Fruit fly (Drosophila melanogaster) whole organism, embryonic: Measurements from ENCODE around the gene Ogdh.

Experiments
- Adf1 ChIP-seq: fragments of 200-800 bp; sonication (Bioruptor generic); IDR thresholded peaks from 2 replicates; pipeline ENCODE4 v1.3.6; 2022; ENCODE audit warnings: missing biosample characterization, missing genetic modification characterization
- Aef1 ChIP-seq: fragments of 200-800 bp; sonication (Bioruptor generic); IDR thresholded peaks from 3 replicates; pipeline ENCODE4 v1.3.6; 2022; ENCODE audit warnings: missing biosample characterization, missing genetic modification characterization
- BEAF-32 ChIP-seq: fragments of 200-800 bp; sonication (Bioruptor generic); optimal IDR thresholded peaks from 3 replicates; lab custom pipeline; 2017; ENCODE audit warnings: missing biosample characterization, missing genetic modification characterization, mild to moderate bottlenecking, moderate library complexity, missing genetic modification reagents
- Blimp-1 ChIP-seq: fragments of 200-800 bp; sonication (Bioruptor generic); optimal IDR thresholded peaks from 3 replicates; lab custom pipeline; 2018; ENCODE audit warnings: missing biosample characterization, missing genetic modification characterization, mild to moderate bottlenecking, moderate library complexity, missing genetic modification reagents
- CG1024 ChIP-seq: fragments of 200-800 bp; sonication (Bioruptor generic); IDR thresholded peaks from 2 replicates; pipeline ENCODE4 v1.3.6; 2022; ENCODE audit warnings: missing biosample characterization, missing genetic modification characterization
- CG11085 ChIP-seq: fragments of 200-800 bp; sonication (Bioruptor generic); IDR thresholded peaks from 2 replicates; pipeline ENCODE4 v1.3.6; 2022; ENCODE audit warnings: missing biosample characterization, missing genetic modification characterization
- CG12104 ChIP-seq: fragments of 200-800 bp; sonication (Bioruptor generic); optimal IDR thresholded peaks from 3 replicates; lab custom pipeline; 2016; ENCODE audit warnings: missing biosample characterization, missing genetic modification characterization
- CG12155 ChIP-seq: fragments of 200-800 bp; sonication (Bioruptor generic); optimal IDR thresholded peaks from 3 replicates; lab custom pipeline; 2016; ENCODE audit warnings: missing biosample characterization, missing genetic modification characterization
- CG13123 ChIP-seq: fragments of 200-800 bp; sonication (Bioruptor generic); optimal IDR thresholded peaks from 2 replicates; lab custom pipeline; 2016; ENCODE audit warnings: missing biosample characterization, missing genetic modification characterization
- CG17568 ChIP-seq: fragments of 200-800 bp; sonication (Bioruptor generic); optimal IDR thresholded peaks from 2 replicates; lab custom pipeline; 2018; ENCODE audit warnings: missing biosample characterization, mild to moderate bottlenecking, missing genetic modification characterization, moderate library complexity
- CG1832 ChIP-seq: fragments of 200-800 bp; sonication (Bioruptor generic); optimal IDR thresholded peaks from 2 replicates; lab custom pipeline; 2017; ENCODE audit warnings: missing biosample characterization, mild to moderate bottlenecking, missing genetic modification characterization, inconsistent platforms
- CG2875 ChIP-seq: fragments of 200-800 bp; sonication (Bioruptor generic); optimal IDR thresholded peaks from 2 replicates; lab custom pipeline; 2017; ENCODE audit warnings: missing biosample characterization, mild to moderate bottlenecking, missing genetic modification characterization, missing genetic modification reagents
- CG30431 ChIP-seq: fragments of 200-800 bp; sonication (Bioruptor generic); optimal IDR thresholded peaks from 2 replicates; lab custom pipeline; 2017; ENCODE audit warnings: missing biosample characterization, missing genetic modification characterization
- CG3065 ChIP-seq: fragments of 200-800 bp; sonication (Bioruptor generic); optimal IDR thresholded peaks from 2 replicates; lab custom pipeline; 2016; ENCODE audit warnings: missing biosample characterization, missing genetic modification characterization
- CG31224 ChIP-seq: fragments of 200-800 bp; sonication (Bioruptor generic); IDR thresholded peaks from 2 replicates; pipeline ENCODE4 v1.3.6; 2022; ENCODE audit warnings: missing biosample characterization, missing genetic modification characterization
- CG31365 ChIP-seq: fragments of 200-800 bp; sonication (Bioruptor generic); optimal IDR thresholded peaks from 2 replicates; lab custom pipeline; 2018; ENCODE audit warnings: missing biosample characterization, mild to moderate bottlenecking, missing genetic modification characterization
- CG4360 ChIP-seq: fragments of 200-800 bp; sonication (Bioruptor generic); IDR thresholded peaks from 2 replicates; pipeline ENCODE4 v1.3.6; 2022; ENCODE audit warnings: missing biosample characterization, missing genetic modification characterization
- CG6654 ChIP-seq: fragments of 200-800 bp; sonication (Bioruptor generic); optimal IDR thresholded peaks from 2 replicates; lab custom pipeline; 2017; ENCODE audit warnings: missing biosample characterization, mild to moderate bottlenecking, missing genetic modification characterization
- CG7271 ChIP-seq: fragments of 200-800 bp; sonication (Bioruptor generic); optimal IDR thresholded peaks from 2 replicates; lab custom pipeline; 2018; ENCODE audit warnings: missing biosample characterization, mild to moderate bottlenecking, missing genetic modification characterization, moderate library complexity
- CG7839 ChIP-seq: fragments of 200-800 bp; sonication (Bioruptor generic); optimal IDR thresholded peaks from 3 replicates; lab custom pipeline; 2018; ENCODE audit warnings: missing biosample characterization, mild to moderate bottlenecking, missing genetic modification characterization, moderate library complexity
- CG8478 ChIP-seq: fragments of >200 bp; optimal IDR thresholded peaks from 2 replicates; lab custom pipeline; 2018
- CG9876 ChIP-seq: fragments of 200-800 bp; sonication (Bioruptor generic); optimal IDR thresholded peaks from 2 replicates; lab custom pipeline; 2016; ENCODE audit warnings: missing biosample characterization, missing genetic modification characterization
- CG9932 ChIP-seq: fragments of 200-800 bp; sonication (Bioruptor generic); IDR thresholded peaks from 2 replicates; pipeline ENCODE4 v1.3.6; 2022; ENCODE audit warnings: missing biosample characterization, missing genetic modification characterization
- Fer2 ChIP-seq: fragments of 200-800 bp; sonication (Bioruptor generic); optimal IDR thresholded peaks from 2 replicates; lab custom pipeline; 2018; ENCODE audit warnings: missing biosample characterization, mild to moderate bottlenecking, missing genetic modification characterization, moderate library complexity
- Lpt ChIP-seq: fragments of >200 bp; optimal IDR thresholded peaks from 2 replicates; lab custom pipeline; 2018; ENCODE audit warnings: missing biosample characterization, missing genetic modification characterization
- Max ChIP-seq: fragments of 200-800 bp; sonication (Bioruptor generic); optimal IDR thresholded peaks from 2 replicates; lab custom pipeline; 2016; ENCODE audit warnings: missing biosample characterization, mild to moderate bottlenecking, missing genetic modification characterization
- Scr ChIP-seq: fragments of 200-800 bp; sonication (Bioruptor generic); IDR thresholded peaks from 2 replicates; pipeline ENCODE4 v1.3.6; 2022; ENCODE audit warnings: missing biosample characterization, missing genetic modification characterization; ENCODE audit not compliant: partially characterized antibody
- Sry-δ ChIP-seq: fragments of 200-800 bp; sonication (Bioruptor generic); optimal IDR thresholded peaks from 2 replicates; lab custom pipeline; 2016; ENCODE audit warnings: missing biosample characterization, missing genetic modification characterization
- Ssrp ChIP-seq: fragments of 200-800 bp; sonication (Bioruptor generic); optimal IDR thresholded peaks from 2 replicates; lab custom pipeline; 2018; ENCODE audit warnings: missing biosample characterization, mild to moderate bottlenecking, missing genetic modification characterization, moderate library complexity
- amos ChIP-seq: fragments of 200-800 bp; sonication (Bioruptor generic); IDR thresholded peaks from 2 replicates; pipeline ENCODE4 v1.3.6; 2022; ENCODE audit warnings: missing biosample characterization, missing genetic modification characterization; ENCODE audit not compliant: partially characterized antibody
- ci ChIP-seq: fragments of 200-800 bp; sonication (Bioruptor generic); IDR thresholded peaks from 3 replicates; pipeline ENCODE4 v1.3.6; 2022; ENCODE audit warnings: missing biosample characterization, missing genetic modification characterization
- crc ChIP-seq: fragments of 200-800 bp; sonication (Bioruptor generic); optimal IDR thresholded peaks from 2 replicates; lab custom pipeline; 2016; ENCODE audit warnings: missing biosample characterization, missing genetic modification characterization
- cwo ChIP-seq: fragments of 200-800 bp; sonication (Bioruptor generic); optimal IDR thresholded peaks from 3 replicates; lab custom pipeline; 2017; ENCODE audit warnings: missing biosample characterization, missing genetic modification characterization, mild to moderate bottlenecking, moderate library complexity, missing genetic modification reagents
- dm ChIP-seq: fragments of 200-800 bp; sonication (Bioruptor generic); optimal IDR thresholded peaks from 3 replicates; lab custom pipeline; 2016; ENCODE audit warnings: missing biosample characterization, missing genetic modification characterization
- grn ChIP-seq: fragments of 200-800 bp; sonication (Bioruptor generic); optimal IDR thresholded peaks from 3 replicates; lab custom pipeline; 2017; ENCODE audit warnings: missing biosample characterization, missing genetic modification characterization
- jing ChIP-seq: fragments of 200-800 bp; sonication (Bioruptor generic); optimal IDR thresholded peaks from 2 replicates; lab custom pipeline; 2018; ENCODE audit warnings: missing biosample characterization, mild to moderate bottlenecking, missing genetic modification characterization
- kah ChIP-seq: fragments of 200-800 bp; sonication (Bioruptor generic); optimal IDR thresholded peaks from 2 replicates; lab custom pipeline; 2018; ENCODE audit warnings: missing biosample characterization, mild to moderate bottlenecking, missing genetic modification characterization
- odd ChIP-seq: fragments of 200-800 bp; sonication (Bioruptor generic); optimal IDR thresholded peaks from 2 replicates; lab custom pipeline; 2017; ENCODE audit warnings: missing biosample characterization, mild to moderate bottlenecking, missing genetic modification characterization
- org-1 ChIP-seq: fragments of 200-800 bp; sonication (Bioruptor generic); optimal IDR thresholded peaks from 2 replicates; lab custom pipeline; 2017; ENCODE audit warnings: missing biosample characterization, missing genetic modification characterization
- pho ChIP-seq: fragments of 200-800 bp; sonication (Bioruptor generic); optimal IDR thresholded peaks from 2 replicates; lab custom pipeline; 2016; ENCODE audit warnings: missing biosample characterization, missing genetic modification characterization
- row ChIP-seq: fragments of 200-800 bp; sonication (Bioruptor generic); IDR thresholded peaks from 3 replicates; pipeline ENCODE4 v1.3.6; 2022; ENCODE audit warnings: missing biosample characterization, missing genetic modification characterization
- sisA ChIP-seq: fragments of 200-800 bp; sonication (Bioruptor generic); IDR thresholded peaks from 2 replicates; pipeline ENCODE4 v1.3.6; 2022; ENCODE audit warnings: missing biosample characterization, missing genetic modification characterization
- sqz ChIP-seq: fragments of 200-800 bp; sonication (Bioruptor generic); optimal IDR thresholded peaks from 3 replicates; lab custom pipeline; 2018; ENCODE audit warnings: missing biosample characterization, mild to moderate bottlenecking, missing genetic modification characterization
- stwl ChIP-seq: fragments of 200-800 bp; sonication (Bioruptor generic); optimal IDR thresholded peaks from 3 replicates; lab custom pipeline; 2018; ENCODE audit warnings: missing biosample characterization, mild to moderate bottlenecking, missing genetic modification characterization, moderate library complexity
- wdn ChIP-seq: fragments of 200-800 bp; sonication (Bioruptor generic); IDR thresholded peaks from 2 replicates; pipeline ENCODE4 v1.3.6; 2022; ENCODE audit warnings: missing biosample characterization, missing genetic modification characterization
- wek ChIP-seq: fragments of 200-800 bp; sonication (Bioruptor generic); optimal IDR thresholded peaks from 3 replicates; lab custom pipeline; 2018; ENCODE audit warnings: missing biosample characterization, mild to moderate bottlenecking, missing genetic modification characterization, moderate library complexity
- zfh1 ChIP-seq: fragments of 200-800 bp; sonication (Bioruptor generic); IDR thresholded peaks from 3 replicates; pipeline ENCODE4 v1.3.6; 2022; ENCODE audit warnings: missing biosample characterization, missing genetic modification characterization

Gene Ogdh

DNA sequence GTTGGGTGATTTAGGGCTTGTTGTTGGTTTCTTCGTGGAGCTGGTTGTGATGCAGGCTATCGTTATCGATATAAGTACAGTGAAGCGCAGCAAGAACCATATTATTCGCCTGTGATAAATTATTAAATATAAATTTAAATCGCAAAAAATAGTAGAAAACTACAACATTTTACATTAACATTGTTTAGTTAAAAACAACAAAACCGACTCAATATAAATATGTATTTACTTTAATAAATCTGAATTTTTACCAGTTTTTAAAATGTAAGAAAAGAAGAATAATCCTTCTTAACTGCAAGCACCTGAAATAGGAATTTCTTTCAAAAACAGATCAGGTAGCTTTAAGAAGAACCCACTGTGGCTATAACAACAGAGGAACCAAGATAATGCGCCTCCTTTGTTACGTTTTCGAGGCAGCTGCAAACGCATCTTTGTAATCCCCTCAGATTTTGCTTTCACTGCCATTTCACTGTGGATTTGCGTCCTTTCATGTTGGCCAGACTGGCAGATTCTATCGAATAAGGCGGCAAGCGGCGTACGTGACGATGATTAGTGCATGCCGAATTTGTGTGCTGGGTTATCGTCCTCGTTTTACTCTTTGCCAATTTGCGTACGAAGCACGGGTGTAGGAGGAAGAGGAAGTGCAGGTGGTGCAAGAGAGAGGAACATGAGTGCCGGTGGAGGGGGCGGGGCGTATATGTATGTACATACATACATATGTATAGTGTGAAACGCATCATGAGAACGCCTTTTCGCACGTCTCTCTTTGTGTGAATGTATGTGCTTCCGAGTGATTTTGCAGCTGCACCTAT, 56.1 kb downstream of the Ogdh start (continued):
- TF ChIP-seq zfh1 (0 out of 3 replicates have a peak, but pooled peaks have one; percentile 36), CG7839 (peak; percentile 38), CG4360 (peak; percentile 4; the same call in 1 of the 2 replicates), sisA (GFP tag; lab: Robert Waterston, UW) (peak; percentile 8; the same call in 1 of the 2 replicates), CG12104 (GFP tag; lab: Kevin White, UChicago) (no peak), CG9932 (peak; percentile 20; the same call in 1 of the 2 replicates), cwo (GFP tag; lab: Kevin White, UChicago) (no peak), grn (GFP tag; lab: Kevin White, UChicago) (no peak), CG3065 (GFP tag; lab: Kevin White, UChicago) (no peak), CG8478 (lab: Kevin White, UChicago) (no peak), amos (GFP tag; lab: Robert Waterston, UW) (no peak), CG31224 (GFP tag; lab: Robert Waterston, UW) (no peak), Scr (GFP tag; lab: Robert Waterston, UW) (no peak), CG13123 (GFP tag; lab: Kevin White, UChicago) (no peak), Fer2 (tag; lab: Kevin White, UChicago) (no peak), kah (GFP tag; lab: Kevin White, UChicago) (no peak), org-1 (GFP tag; lab: Kevin White, UChicago) (no peak)

dm6 chr3L:17011351-17012016, 56.9 kb downstream of the Ogdh start:
- no peak for TF ChIP-seq CG12155 (GFP tag; lab: Kevin White, UChicago)
- no peak for TF ChIP-seq crc (GFP tag; lab: Kevin White, UChicago)
- no peak for TF ChIP-seq CG30431 (GFP tag; lab: Kevin White, UChicago)
- 0 out of 3 replicates have a peak, but pooled peaks have one; percentile 9 for TF ChIP-seq Aef1 (GFP tag; lab: Robert Waterston, UW)
- no peak for TF ChIP-seq CG6654 (GFP tag; lab: Kevin White, UChicago)
- TF ChIP-seq CG2875: no peak
- TF ChIP-seq Sry-δ (GFP tag; lab: Kevin White, UChicago): no peak
- TF ChIP-seq sqz (GFP tag; lab: Kevin White, UChicago): no peak
- no peak for TF ChIP-seq Lpt
- TF ChIP-seq CG4360: peak; percentile 90
- no peak for TF ChIP-seq CG13123 (GFP tag; lab: Kevin White, UChicago)
- TF ChIP-seq ci (GFP tag; lab: Robert Waterston, UW): 0 out of 3 replicates have a peak, but pooled peaks have one; percentile 19
- no peak for TF ChIP-seq CG31365 (tag; lab: Kevin White, UChicago)
- no peak for TF ChIP-seq CG11085
- TF ChIP-seq Adf1 (GFP tag; lab: Robert Waterston, UW): peak; percentile 92
- no peak for TF ChIP-seq jing (GFP tag; lab: Kevin White, UChicago)
- TF ChIP-seq BEAF-32 (GFP tag; lab: Kevin White, UChicago): no peak
- TF ChIP-seq stwl (tag; lab: Kevin White, UChicago): no peak
- no peak for TF ChIP-seq dm (GFP tag; lab: Kevin White, UChicago)
- TF ChIP-seq row (GFP tag; lab: Robert Waterston, UW): 0 out of 3 replicates have a peak, but pooled peaks have one; percentile 12
- no peak for TF ChIP-seq CG9876 (GFP tag; lab: Kevin White, UChicago)
- TF ChIP-seq odd (GFP tag; lab: Kevin White, UChicago): no peak
- no peak for TF ChIP-seq pho (GFP tag; lab: Kevin White, UChicago)
- TF ChIP-seq Blimp-1 (GFP tag; lab: Kevin White, UChicago): peak; percentile 79
- TF ChIP-seq wdn (GFP tag; lab: Robert Waterston, UW): no peak
- TF ChIP-seq CG7271: no peak
- TF ChIP-seq CG8478 (lab: Kevin White, UChicago): peak; percentile 30
- TF ChIP-seq CG17568 (GFP tag; lab: Kevin White, UChicago): no peak
- peak; percentile 65 for TF ChIP-seq CG1832 (GFP tag; lab: Kevin White, UChicago)
- TF ChIP-seq Ssrp (tag; lab: Kevin White, UChicago): no peak
- TF ChIP-seq Max (GFP tag; lab: Kevin White, UChicago): no peak
- TF ChIP-seq wek (GFP tag; lab: Kevin White, UChicago): no peak
- TF ChIP-seq CG1024 (GFP tag; lab: Robert Waterston, UW): 0 out of 2 replicates have a peak, but pooled peaks have one; percentile 11
